Worm (Caenorhabditis elegans): ENCODE measurements around the gene R10E8.1.
"Not testable (repeated sequence)": the region's sequence is repeated elsewhere in the genome, so short reads cannot be mapped to it uniquely, and the experiment has no call there.

The R10E8.1 gene

DNA sequence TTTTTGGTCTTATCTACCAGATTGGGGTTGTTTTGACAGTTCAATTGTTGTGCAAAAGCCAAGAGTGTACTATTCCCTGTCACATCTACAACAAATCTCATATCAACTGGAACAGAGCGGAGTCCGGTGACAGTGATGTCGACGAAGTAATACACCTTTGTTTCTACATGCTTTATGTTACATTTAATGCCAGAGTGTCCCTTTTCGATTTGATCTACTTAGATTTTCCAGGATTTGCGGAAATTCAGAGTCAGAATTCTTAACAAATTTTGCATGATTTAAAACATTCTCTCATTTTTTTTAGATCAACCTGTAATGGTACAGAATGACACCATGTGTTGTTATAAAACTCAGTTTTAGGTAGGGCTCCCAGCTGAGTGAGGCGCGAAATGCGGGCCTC, 36.0 kb downstream of the R10E8.1 start, which contains the start of gene F16H6.8:
Gene F16H6.8, minus strand, starts transcription at position 101 of the 400 bp plus-strand sequence.
- not testable (repeated sequence) for TF ChIP-seq pha-4, eor-1, nhr-23 (tag; optimal IDR thresholded peaks at IDR 0.05)

DNA sequence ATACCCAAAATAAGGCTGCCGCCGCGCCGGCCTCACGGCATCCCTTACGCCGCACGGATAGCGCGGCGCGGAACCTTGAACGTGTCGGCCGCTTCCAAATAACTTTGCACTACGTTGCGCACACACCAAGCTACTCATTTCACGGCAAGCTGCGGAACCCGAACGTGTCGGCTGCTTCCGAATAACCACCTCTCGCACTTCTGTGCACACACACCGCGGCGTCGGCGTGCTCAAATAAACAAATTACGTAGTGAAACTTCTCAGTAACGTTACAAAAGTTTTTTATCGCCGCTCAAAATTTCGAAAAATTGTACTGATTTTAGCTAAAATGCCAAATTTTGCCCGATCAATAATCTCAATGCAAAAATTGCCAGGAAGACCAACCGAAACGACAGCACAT, 39.4 kb downstream of the R10E8.1 start:
- no peak for TF ChIP-seq ceh-82 (tag; optimal IDR thresholded peaks at IDR 0.05)

DNA sequence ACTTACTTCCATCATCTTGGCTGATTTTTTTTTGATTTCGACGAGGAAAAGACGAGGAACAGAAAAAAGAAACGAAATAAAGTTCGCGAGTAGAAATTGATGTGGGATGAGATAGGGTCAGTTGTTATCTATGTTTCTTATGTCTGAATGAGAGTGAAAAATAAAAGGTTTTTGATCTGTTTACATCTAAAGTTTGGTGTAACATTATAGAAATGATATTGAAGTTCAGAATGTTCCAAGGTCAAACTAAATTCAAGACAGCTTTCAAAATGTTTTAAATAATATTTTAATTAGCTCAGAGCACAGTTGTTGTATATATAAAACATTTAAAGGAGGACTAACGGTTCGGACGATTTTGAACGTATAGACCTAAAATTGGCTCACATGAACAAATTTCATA, 43.1 kb downstream of the R10E8.1 start, which contains the start of gene F16H6.7:
Gene F16H6.7, minus strand, starts transcription at position 101 of the 400 bp plus-strand sequence.
- TF ChIP-seq unc-39 (tag; optimal IDR thresholded peaks at IDR 0.05) = no peak
- TF ChIP-seq ama-1 (optimal IDR thresholded peaks at IDR 0.05) = no peak
- no peak for TF ChIP-seq ceh-16 (tag; optimal IDR thresholded peaks at IDR 0.05)
- TF ChIP-seq ceh-82 (tag; optimal IDR thresholded peaks at IDR 0.05) = no peak
- no peak for TF ChIP-seq elt-3 (tag; optimal IDR thresholded peaks at IDR 0.05)
- no peak for TF ChIP-seq ceh-28 (tag; optimal IDR thresholded peaks at IDR 0.05)

DNA sequence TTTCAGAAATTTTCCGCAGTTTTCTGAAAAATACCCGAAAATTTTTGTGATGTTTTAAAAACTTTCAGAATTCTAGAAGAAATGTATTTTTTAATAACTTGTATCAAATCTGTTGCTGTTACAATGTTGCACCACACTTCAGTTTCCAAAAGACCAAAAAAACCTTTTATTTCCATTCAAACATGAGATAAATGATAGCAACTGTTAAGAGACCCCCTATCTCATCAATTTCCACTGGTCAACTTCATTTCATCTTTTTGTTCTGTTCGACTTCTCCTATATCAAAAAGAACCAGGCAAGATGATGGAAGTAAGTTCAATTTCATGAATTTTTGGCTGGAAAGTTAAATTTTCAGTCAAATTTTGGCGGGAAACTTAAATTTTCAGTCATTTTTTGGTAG, 53.8 kb downstream of the R10E8.1 start, which contains the start of gene F16H6.4:
Gene F16H6.4, plus strand, starts transcription at position 301 of the 400 bp plus-strand sequence.
- TF ChIP-seq nhr-77 (tag; optimal IDR thresholded peaks at IDR 0.05) (no peak), nhr-11 (tag; optimal IDR thresholded peaks at IDR 0.05) (no peak), egl-27 (tag; optimal IDR thresholded peaks at IDR 0.05) (no peak), skn-1 (tag; optimal IDR thresholded peaks at IDR 0.05) (no peak), unc-39 (tag; optimal IDR thresholded peaks at IDR 0.05) (no peak), R02D3.7 (tag; optimal IDR thresholded peaks at IDR 0.05) (no peak), daf-12 (tag; optimal IDR thresholded peaks at IDR 0.05) (no peak), nfya-1 (tag; optimal IDR thresholded peaks at IDR 0.05; ENCODE audit: insufficient read depth) (no peak), ceh-16 (tag; optimal IDR thresholded peaks at IDR 0.05) (no peak)

DNA sequence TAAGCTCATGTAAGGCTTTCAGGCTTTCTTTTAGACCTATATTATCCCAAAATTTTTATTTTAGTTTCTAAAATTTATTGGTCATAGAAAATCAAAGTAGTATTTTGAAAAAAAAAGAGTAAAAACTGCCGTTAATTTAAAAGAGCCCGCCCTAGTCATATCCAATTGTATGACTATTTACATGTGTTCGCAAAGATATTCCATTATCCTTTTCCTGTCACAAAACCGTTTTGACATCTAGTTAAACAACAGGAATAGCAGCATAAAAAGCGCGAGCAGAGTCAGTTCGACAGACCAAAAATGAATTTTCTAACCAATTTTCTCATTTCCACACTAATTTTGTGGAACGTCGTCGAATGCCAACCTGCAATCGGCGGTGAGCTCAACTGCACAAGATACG, 57.2 kb downstream of the R10E8.1 start, which contains the start of gene F16H6.3:
Gene F16H6.3, plus strand, starts transcription at position 301 of the 400 bp plus-strand sequence.
- TF ChIP-seq elt-2 (tag; optimal IDR thresholded peaks at IDR 0.05) = no peak
- no peak for TF ChIP-seq fkh-10 (GFP tag; optimal IDR thresholded peaks at IDR 0.05)
- TF ChIP-seq snpc-4 (tag; optimal IDR thresholded peaks at IDR 0.05) = no peak
- no peak for TF ChIP-seq skn-1 (tag; optimal IDR thresholded peaks at IDR 0.05)
- TF ChIP-seq aly-2 (tag; optimal IDR thresholded peaks at IDR 0.05) = no peak
- TF ChIP-seq elt-3 (tag; optimal IDR thresholded peaks at IDR 0.05) = no peak
- no peak for TF ChIP-seq hmg-11 (tag; optimal IDR thresholded peaks at IDR 0.05)
- no peak for TF ChIP-seq jun-1 (tag; optimal IDR thresholded peaks at IDR 0.05)
